Worm (Caenorhabditis elegans) whole organism, late embryonic: ENCODE results near the gene Y32B12B.8.

Experiments
- C38D4.7 ChIP-seq: fragments of 200-800 bp; sonication (Bioruptor generic); optimal IDR thresholded peaks from 2 replicates; lab custom pipeline; 2018; ENCODE audit warnings: mild to moderate bottlenecking, missing genetic modification characterization, moderate library complexity, missing compliant biosample characterization
- F13H6.1 ChIP-seq: sonication (generic microtip); optimal IDR thresholded peaks from 2 replicates; lab custom pipeline; 2016; ENCODE audit warnings: missing genetic modification characterization, missing compliant biosample characterization
- K02D7.2 ChIP-seq: sonication (generic microtip); optimal IDR thresholded peaks from 2 replicates; lab custom pipeline; 2017; ENCODE audit warnings: mild to moderate bottlenecking, missing genetic modification characterization, missing compliant biosample characterization
- T23F11.4 ChIP-seq: fragments of 200-800 bp; sonication (Bioruptor generic); optimal IDR thresholded peaks from 2 replicates; lab custom pipeline; 2018; ENCODE audit warnings: mild to moderate bottlenecking, missing genetic modification characterization, missing compliant biosample characterization
- Y22D7AL.16 ChIP-seq: sonication (generic microtip); optimal IDR thresholded peaks from 2 replicates; lab custom pipeline; 2016; ENCODE audit warnings: missing genetic modification characterization, missing compliant biosample characterization
- ceh-18 ChIP-seq: sonication (generic microtip); optimal IDR thresholded peaks from 2 replicates; lab custom pipeline; 2016; ENCODE audit warnings: missing genetic modification characterization, missing compliant biosample characterization
- ceh-19 ChIP-seq: fragments of 200-800 bp; sonication (Bioruptor generic); optimal IDR thresholded peaks from 2 replicates; lab custom pipeline; 2018; ENCODE audit warnings: mild to moderate bottlenecking, missing genetic modification characterization, missing compliant biosample characterization
- ceh-24 ChIP-seq: sonication (generic microtip); optimal IDR thresholded peaks from 2 replicates; lab custom pipeline; 2016; ENCODE audit warnings: mild to moderate bottlenecking, missing genetic modification characterization, missing compliant biosample characterization
- ceh-48 ChIP-seq: sonication (generic microtip); optimal IDR thresholded peaks from 2 replicates; lab custom pipeline; 2016; ENCODE audit warnings: missing genetic modification characterization, inconsistent platforms, missing compliant biosample characterization
- elt-4 ChIP-seq: sonication (generic microtip); optimal IDR thresholded peaks from 2 replicates; lab custom pipeline; 2016; ENCODE audit warnings: missing genetic modification characterization, missing compliant biosample characterization
- eyg-1 ChIP-seq: sonication (generic microtip); optimal IDR thresholded peaks from 2 replicates; lab custom pipeline; 2016; ENCODE audit warnings: missing genotype, missing genetic modification characterization, missing compliant biosample characterization
- fax-1 ChIP-seq: sonication (generic microtip); optimal IDR thresholded peaks from 2 replicates; lab custom pipeline; 2016; ENCODE audit warnings: missing genotype, missing genetic modification characterization, missing compliant biosample characterization
- hlh-13 ChIP-seq: fragments of 200-800 bp; sonication (Bioruptor generic); optimal IDR thresholded peaks from 2 replicates; lab custom pipeline; 2018; ENCODE audit warnings: mild to moderate bottlenecking, missing genetic modification characterization, missing compliant biosample characterization
- lim-6 ChIP-seq: sonication (generic microtip); optimal IDR thresholded peaks from 2 replicates; lab custom pipeline; 2016; ENCODE audit warnings: missing genetic modification characterization, missing compliant biosample characterization
- nfya-1 ChIP-seq: sonication (generic microtip); optimal IDR thresholded peaks from 2 replicates; lab custom pipeline; 2017; ENCODE audit warnings: missing genetic modification characterization, mild to moderate bottlenecking, missing compliant biosample characterization, antibody characterized with exemption, moderate library complexity
- odd-2 ChIP-seq: sonication (generic microtip); optimal IDR thresholded peaks from 2 replicates; lab custom pipeline; 2017; ENCODE audit warnings: antibody characterized with exemption, mild to moderate bottlenecking, missing genetic modification characterization, missing compliant biosample characterization
- pqm-1 ChIP-seq: sonication (generic microtip); optimal IDR thresholded peaks from 2 replicates; lab custom pipeline; 2016; ENCODE audit warnings: missing genetic modification characterization, missing compliant biosample characterization
- syd-9 ChIP-seq: sonication (generic microtip); optimal IDR thresholded peaks from 2 replicates; lab custom pipeline; 2016; ENCODE audit warnings: mild to moderate bottlenecking, missing genetic modification characterization, moderate library complexity, missing compliant biosample characterization
- tbx-2 ChIP-seq: sonication (generic microtip); optimal IDR thresholded peaks from 2 replicates; lab custom pipeline; 2016; ENCODE audit warnings: missing genetic modification characterization, missing compliant biosample characterization
- tbx-7 ChIP-seq: sonication (generic microtip); optimal IDR thresholded peaks from 2 replicates; lab custom pipeline; 2016; ENCODE audit warnings: missing genotype, missing genetic modification characterization, missing compliant biosample characterization
- unc-55 ChIP-seq: sonication (generic microtip); optimal IDR thresholded peaks from 2 replicates; lab custom pipeline; 2017; ENCODE audit warnings: missing biosample characterization, missing genetic modification reagents, missing genetic modification characterization

The Y32B12B.8 gene

ce11 chrV:16581061-16581460, 45.8 kb downstream of the Y32B12B.8 start:
- TF ChIP-seq Y22D7AL.16 (tag; lab: Kevin White, UChicago) (no peak), C38D4.7 (GFP tag; lab: Kevin White, UChicago) (no peak), tbx-7 (tag; lab: Kevin White, UChicago) (no peak), ceh-18 (tag; lab: Kevin White, UChicago) (no peak), elt-4 (tag; lab: Kevin White, UChicago) (no peak), odd-2 (no peak), unc-55 (GFP tag; lab: Kevin White, UChicago) (no peak), ceh-24 (tag; lab: Kevin White, UChicago) (no peak), syd-9 (tag; lab: Kevin White, UChicago) (no peak), hlh-13 (GFP tag; lab: Kevin White, UChicago) (no peak), tbx-2 (no peak), F13H6.1 (tag; lab: Kevin White, UChicago) (no peak), fax-1 (tag; lab: Kevin White, UChicago) (no peak), ceh-48 (no peak), ceh-19 (GFP tag; lab: Kevin White, UChicago) (no peak), pqm-1 (tag; lab: Kevin White, UChicago) (no peak)

- TF ChIP-seq eyg-1 = no peak
- TF ChIP-seq lim-6 (tag; lab: Kevin White, UChicago) = no peak
- no peak for TF ChIP-seq K02D7.2
- no peak for TF ChIP-seq T23F11.4 (GFP tag; lab: Kevin White, UChicago)
- no peak for TF ChIP-seq nfya-1
- TF ChIP-seq, all 69 proteins: peak for 0
These were observed 47.7 kb downstream of the Y32B12B.8 start, which contains the start of gene str-150 for ce11 chrV:16582973-16583372. TSS of gene str-150 (plus strand) at chrV:16583273.
